Fruit fly (Drosophila melanogaster) whole organism, embryonic: Measurements from ENCODE around the gene drm.

ENCODE experiments used
- BtbVII ChIP-seq: fragments of 200-800 bp; sonication (Bioruptor generic); optimal IDR thresholded peaks from 3 replicates; lab custom pipeline; 2017; ENCODE audit warnings: missing biosample characterization, mild to moderate bottlenecking, missing genetic modification characterization
- CG10147 ChIP-seq: fragments of 200-800 bp; sonication (Bioruptor generic); optimal IDR thresholded peaks from 2 replicates; lab custom pipeline; 2019; ENCODE audit warnings: missing biosample characterization, mild to moderate bottlenecking, missing genetic modification characterization, moderate library complexity
- CG10366 ChIP-seq: fragments of 200-800 bp; sonication (Bioruptor generic); IDR thresholded peaks from 2 replicates; pipeline ENCODE4 v1.3.6; 2022; ENCODE audit warnings: missing biosample characterization, missing genetic modification characterization
- CG12236 ChIP-seq: fragments of 200-800 bp; sonication (Bioruptor generic); optimal IDR thresholded peaks from 2 replicates; lab custom pipeline; 2016; ENCODE audit warnings: missing biosample characterization, missing genetic modification characterization
- CG12299 ChIP-seq: fragments of 200-800 bp; sonication (Bioruptor generic); optimal IDR thresholded peaks from 2 replicates; lab custom pipeline; 2018; ENCODE audit warnings: missing biosample characterization, mild to moderate bottlenecking, missing genetic modification characterization
- CG1233 ChIP-seq: fragments of 200-800 bp; sonication (Bioruptor generic); optimal IDR thresholded peaks from 4 replicates; lab custom pipeline; 2018; ENCODE audit warnings: missing biosample characterization, mild to moderate bottlenecking, missing genetic modification characterization
- CG12391 ChIP-seq: fragments of 200-800 bp; sonication (Bioruptor generic); optimal IDR thresholded peaks from 3 replicates; lab custom pipeline; 2018; ENCODE audit warnings: missing biosample characterization, mild to moderate bottlenecking, missing genetic modification characterization, moderate library complexity
- CG13296 ChIP-seq: fragments of 200-800 bp; sonication (Bioruptor generic); optimal IDR thresholded peaks from 3 replicates; lab custom pipeline; 2018; ENCODE audit warnings: missing biosample characterization, mild to moderate bottlenecking, missing genetic modification characterization
- CG14965 ChIP-seq: fragments of 200-800 bp; sonication (Bioruptor generic); optimal IDR thresholded peaks from 2 replicates; lab custom pipeline; 2016; ENCODE audit warnings: missing biosample characterization, missing genetic modification characterization, borderline replicate concordance
- CG15011 ChIP-seq: fragments of 200-800 bp; sonication (Bioruptor generic); optimal IDR thresholded peaks from 3 replicates; lab custom pipeline; 2018; ENCODE audit warnings: missing biosample characterization, mild to moderate bottlenecking, missing genetic modification characterization
- CG18011 ChIP-seq: fragments of 200-800 bp; sonication (Bioruptor generic); optimal IDR thresholded peaks from 2 replicates; lab custom pipeline; 2017; ENCODE audit warnings: missing biosample characterization, missing genetic modification characterization, mild to moderate bottlenecking, moderate library complexity, missing genotype
- CG31388 ChIP-seq: fragments of 200-800 bp; sonication (Bioruptor generic); optimal IDR thresholded peaks from 2 replicates; lab custom pipeline; 2016; ENCODE audit warnings: missing biosample characterization, missing genetic modification characterization
- CG31441 ChIP-seq: fragments of 200-800 bp; sonication (Bioruptor generic); IDR thresholded peaks from 2 replicates; pipeline ENCODE4 v1.3.6; 2022; ENCODE audit warnings: missing biosample characterization, missing genetic modification characterization
- CG6654 ChIP-seq: fragments of 200-800 bp; sonication (Bioruptor generic); optimal IDR thresholded peaks from 2 replicates; lab custom pipeline; 2017; ENCODE audit warnings: missing biosample characterization, mild to moderate bottlenecking, missing genetic modification characterization
- CG7745 ChIP-seq: fragments of 200-800 bp; sonication (Bioruptor generic); optimal IDR thresholded peaks from 2 replicates; lab custom pipeline; 2018; ENCODE audit warnings: missing biosample characterization, mild to moderate bottlenecking, missing genetic modification characterization, moderate library complexity
- CG8765 ChIP-seq: fragments of 200-800 bp; sonication (Bioruptor generic); IDR thresholded peaks from 2 replicates; pipeline ENCODE4 v1.3.6; 2022; ENCODE audit warnings: missing biosample characterization, missing genetic modification characterization
- CG9817 ChIP-seq: fragments of 200-800 bp; sonication (Bioruptor generic); optimal IDR thresholded peaks from 2 replicates; lab custom pipeline; 2018; ENCODE audit warnings: missing biosample characterization, mild to moderate bottlenecking, missing genetic modification characterization, moderate library complexity
- Dad ChIP-seq: fragments of 200-800 bp; sonication (Bioruptor generic); optimal IDR thresholded peaks from 3 replicates; lab custom pipeline; 2016; ENCODE audit warnings: missing biosample characterization, missing genetic modification characterization
- Dek ChIP-seq: fragments of 200-800 bp; sonication (Bioruptor generic); optimal IDR thresholded peaks from 3 replicates; lab custom pipeline; 2019; ENCODE audit warnings: missing biosample characterization, mild to moderate bottlenecking, missing genetic modification characterization, moderate library complexity
- Dip2 ChIP-seq: fragments of 200-800 bp; sonication (Bioruptor generic); IDR thresholded peaks from 2 replicates; pipeline ENCODE4 v1.3.6; 2022; ENCODE audit warnings: missing biosample characterization, missing genetic modification characterization
- Fer2 ChIP-seq: fragments of 200-800 bp; sonication (Bioruptor generic); optimal IDR thresholded peaks from 2 replicates; lab custom pipeline; 2018; ENCODE audit warnings: missing biosample characterization, mild to moderate bottlenecking, missing genetic modification characterization, moderate library complexity
- Gsc ChIP-seq: fragments of 200-800 bp; sonication (Bioruptor generic); IDR thresholded peaks from 2 replicates; pipeline ENCODE4 v1.3.6; 2022; ENCODE audit warnings: missing biosample characterization, missing genetic modification characterization
- Hr51 ChIP-seq, 2 experiments: fragments of 200-800 bp; sonication (Bioruptor generic); optimal IDR thresholded peaks; 2 replicates in 1 of 2; 3 replicates in 1 of 2; lab custom pipeline; 2016 to 2018; ENCODE audit warnings: missing biosample characterization in 2 of 2, missing genetic modification characterization in 2 of 2, mild to moderate bottlenecking in 1 of 2, moderate library complexity in 1 of 2
- Nf-YA ChIP-seq: fragments of 200-800 bp; sonication (Bioruptor generic); IDR thresholded peaks from 2 replicates; pipeline ENCODE4 v1.3.6; 2022; ENCODE audit warnings: missing biosample characterization, missing genetic modification characterization
- Oaz ChIP-seq: fragments of 200-800 bp; sonication (Bioruptor generic); IDR thresholded peaks from 2 replicates; pipeline ENCODE4 v1.3.6; 2022; ENCODE audit warnings: missing biosample characterization, missing genetic modification characterization
- PHDP ChIP-seq: fragments of 200-800 bp; sonication (Bioruptor generic); optimal IDR thresholded peaks from 3 replicates; lab custom pipeline; 2018; ENCODE audit warnings: missing biosample characterization, mild to moderate bottlenecking, missing genetic modification characterization, moderate library complexity
- Sin3A ChIP-seq: fragments of >200 bp; optimal IDR thresholded peaks from 2 replicates; lab custom pipeline; 2018
- Sox100B ChIP-seq: fragments of 200-800 bp; sonication (Bioruptor generic); optimal IDR thresholded peaks from 3 replicates; lab custom pipeline; 2018; ENCODE audit warnings: missing biosample characterization, mild to moderate bottlenecking, missing genetic modification characterization
- Sry-δ ChIP-seq: fragments of 200-800 bp; sonication (Bioruptor generic); optimal IDR thresholded peaks from 2 replicates; lab custom pipeline; 2016; ENCODE audit warnings: missing biosample characterization, missing genetic modification characterization
- Stat92E ChIP-seq, 3 experiments: fragments of >200 bp in 2 of 3; fragments of 200-800 bp in 1 of 3; sonication (Bioruptor generic) in 1 of 3; optimal IDR thresholded peaks; 2 replicates each; lab custom pipeline; 2017 to 2019; ENCODE audit warnings: missing biosample characterization in 3 of 3, missing genetic modification characterization in 3 of 3, mild to moderate bottlenecking in 1 of 3, moderate library complexity in 1 of 3
- Trl ChIP-seq, 3 experiments: fragments of >200 bp in 2 of 3; fragments of 200-800 bp in 1 of 3; sonication (Bioruptor generic) in 1 of 3; optimal IDR thresholded peaks; 2 replicates in 1 of 3; 3 replicates in 2 of 3; lab custom pipeline; 2016 to 2017; ENCODE audit warnings: missing biosample characterization in 1 of 3, missing genetic modification characterization in 1 of 3
- Vsx1 ChIP-seq: fragments of 200-800 bp; sonication (Bioruptor generic); optimal IDR thresholded peaks from 2 replicates; lab custom pipeline; 2017; ENCODE audit warnings: missing biosample characterization, mild to moderate bottlenecking, missing genetic modification characterization, missing genetic modification reagents
- ase ChIP-seq: fragments of 200-800 bp; sonication (Bioruptor generic); IDR thresholded peaks from 3 replicates; pipeline ENCODE4 v1.3.6; 2022; ENCODE audit warnings: missing biosample characterization, missing genetic modification characterization
- crp ChIP-seq, 2 experiments: fragments of 200-800 bp; sonication (Bioruptor generic); optimal IDR thresholded peaks; 2 replicates in 1 of 2; 3 replicates in 1 of 2; lab custom pipeline; 2017; ENCODE audit warnings: missing biosample characterization in 2 of 2, missing genetic modification characterization in 2 of 2, mild to moderate bottlenecking in 1 of 2, moderate library complexity in 1 of 2
- ewg ChIP-seq: fragments of 200-800 bp; sonication (Bioruptor generic); optimal IDR thresholded peaks from 3 replicates; lab custom pipeline; 2017; ENCODE audit warnings: mild to moderate bottlenecking, missing biosample characterization, missing genetic modification reagents, missing genetic modification characterization
- fru ChIP-seq: fragments of >200 bp; optimal IDR thresholded peaks from 2 replicates; lab custom pipeline; 2017
- gem ChIP-seq: fragments of 200-800 bp; sonication (Bioruptor generic); optimal IDR thresholded peaks from 2 replicates; lab custom pipeline; 2019; ENCODE audit warnings: missing biosample characterization, mild to moderate bottlenecking, missing genetic modification characterization, moderate library complexity
- ind ChIP-seq: fragments of 200-800 bp; sonication (Bioruptor generic); optimal IDR thresholded peaks from 3 replicates; lab custom pipeline; 2016; ENCODE audit warnings: missing biosample characterization, missing genetic modification characterization
- knrl ChIP-seq: fragments of 200-800 bp; sonication (Bioruptor generic); IDR thresholded peaks from 3 replicates; pipeline ENCODE4 v1.3.6; 2022; ENCODE audit warnings: missing biosample characterization, missing genetic modification characterization; ENCODE audit not compliant: partially characterized antibody
- nau ChIP-seq: fragments of 200-800 bp; sonication (Bioruptor generic); optimal IDR thresholded peaks from 3 replicates; lab custom pipeline; 2017; ENCODE audit warnings: missing biosample characterization, mild to moderate bottlenecking, missing genetic modification characterization, missing genetic modification reagents
- odd ChIP-seq: fragments of 200-800 bp; sonication (Bioruptor generic); optimal IDR thresholded peaks from 2 replicates; lab custom pipeline; 2017; ENCODE audit warnings: missing biosample characterization, mild to moderate bottlenecking, missing genetic modification characterization
- pfk ChIP-seq: fragments of 200-800 bp; sonication (Bioruptor generic); optimal IDR thresholded peaks from 2 replicates; lab custom pipeline; 2018; ENCODE audit warnings: missing biosample characterization, mild to moderate bottlenecking, missing genetic modification characterization, moderate library complexity
- pum ChIP-seq: fragments of 200-800 bp; sonication (Bioruptor generic); optimal IDR thresholded peaks from 2 replicates; lab custom pipeline; 2016; ENCODE audit warnings: missing biosample characterization, missing genetic modification characterization
- sens-2 ChIP-seq: fragments of 200-800 bp; sonication (Bioruptor generic); IDR thresholded peaks from 2 replicates; pipeline ENCODE4 v1.3.6; 2022; ENCODE audit warnings: missing biosample characterization, missing genetic modification characterization
- tgo ChIP-seq: fragments of 200-800 bp; sonication (Bioruptor generic); IDR thresholded peaks from 3 replicates; pipeline ENCODE4 v1.3.6; 2022; ENCODE audit warnings: missing biosample characterization, missing genetic modification characterization
- tin ChIP-seq: fragments of 200-800 bp; sonication (Bioruptor generic); optimal IDR thresholded peaks from 3 replicates; lab custom pipeline; 2016; ENCODE audit warnings: missing biosample characterization, missing genetic modification characterization
- trem ChIP-seq: fragments of 200-800 bp; optimal IDR thresholded peaks from 3 replicates; lab custom pipeline; 2019; ENCODE audit warnings: missing biosample characterization, mild to moderate bottlenecking, missing genetic modification characterization, moderate library complexity
- zen ChIP-seq: fragments of 200-800 bp; sonication (Bioruptor generic); optimal IDR thresholded peaks from 3 replicates; lab custom pipeline; 2018; ENCODE audit warnings: missing biosample characterization, mild to moderate bottlenecking, missing genetic modification characterization, moderate library complexity

drm gene

dm6 chr2L:3587907-3588733 is 49.1 kb downstream of the drm start (continued):
- TF ChIP-seq Dad (GFP tag; lab: Kevin White, UChicago) (no peak), CG12391 (tag; lab: Kevin White, UChicago) (peak; percentile 92), CG31388 (GFP tag; lab: Kevin White, UChicago) (peak; percentile 53), CG15011 (GFP tag; lab: Kevin White, UChicago) (peak; percentile 65), Hr51 (GFP tag; optimal IDR thresholded peaks at IDR 0.05; lab: Kevin White, UChicago) (peak in 1 of 2 experiments; percentile 85), sens-2 (GFP tag; lab: Robert Waterston, UW) (peak; percentile 44; the same call in 1 of the 2 replicates), odd (peak; percentile 92), CG31441 (GFP tag; lab: Robert Waterston, UW) (peak; percentile 92), CG10147 (GFP tag; lab: Kevin White, UChicago) (peak; percentile 31), CG8765 (GFP tag; lab: Robert Waterston, UW) (peak; percentile 68), Gsc (GFP tag; lab: Robert Waterston, UW) (peak; percentile 57), tin (GFP tag; lab: Kevin White, UChicago) (peak; percentile 82), tgo (GFP tag; lab: Robert Waterston, UW) (peak; percentile 84), nau (GFP tag; lab: Kevin White, UChicago) (peak; percentile 43), BtbVII (peak; percentile 29), Trl (optimal IDR thresholded peaks at IDR 0.05; lab: Kevin White, UChicago) (no peak), Trl (GFP tag; optimal IDR thresholded peaks at IDR 0.05; lab: Kevin White, UChicago) (no peak), pum (GFP tag; lab: Kevin White, UChicago) (no peak), CG13296 (GFP tag; lab: Kevin White, UChicago) (peak; percentile 46), CG7745 (tag; lab: Kevin White, UChicago) (peak; percentile 41), gem (peak; percentile 93), zen (tag; lab: Kevin White, UChicago) (peak; percentile 88), Vsx1 (peak; percentile 68), pfk (GFP tag; lab: Kevin White, UChicago) (no peak), CG9817 (tag; lab: Kevin White, UChicago) (peak; percentile 56), CG6654 (GFP tag; lab: Kevin White, UChicago) (peak; percentile 4), CG10366 (GFP tag; lab: Robert Waterston, UW) (peak; percentile 68), Dek (tag; lab: Kevin White, UChicago) (peak; percentile 45), Sox100B (peak; percentile 87), ewg (GFP tag; lab: Kevin White, UChicago) (peak; percentile 69), CG1233 (peak; percentile 82), CG14965 (GFP tag; lab: Kevin White, UChicago) (no peak), ind (GFP tag; lab: Kevin White, UChicago) (peak; percentile 58), Fer2 (tag; lab: Kevin White, UChicago) (peak; percentile 16), ase (GFP tag; lab: Robert Waterston, UW) (peak; percentile 60; the same call in 2 of the 3 replicates), Nf-YA (GFP tag; lab: Robert Waterston, UW) (peak; percentile 60), knrl (GFP tag; lab: Robert Waterston, UW) (no peak), CG18011 (GFP tag; lab: Kevin White, UChicago) (no peak), Sin3A (no peak), Dip2 (GFP tag; lab: Robert Waterston, UW) (0 out of 2 replicates have a peak, but pooled peaks have one; percentile 15), Oaz (GFP tag; lab: Robert Waterston, UW) (peak; percentile 69), fru (lab: Kevin White, UChicago) (no peak), Sry-δ (GFP tag; lab: Kevin White, UChicago) (no peak), trem (peak; percentile 89), crp (GFP tag; optimal IDR thresholded peaks at IDR 0.05; lab: Kevin White, UChicago) (peak in 1 of 2 experiments; percentile 30), PHDP (tag; lab: Kevin White, UChicago) (peak; percentile 74), Stat92E (GFP tag; optimal IDR thresholded peaks at IDR 0.05; lab: Kevin White, UChicago) (no peak), CG12299 (tag; lab: Kevin White, UChicago) (peak; percentile 34), CG12236 (GFP tag; lab: Kevin White, UChicago) (no peak)
